Fruit fly (Drosophila melanogaster) whole organism, embryonic: ENCODE data around the gene fd19B.

Experiments used
- Atf3 ChIP-seq: fragments of 200-800 bp; sonication (Bioruptor generic); optimal IDR thresholded peaks from 3 replicates; lab custom pipeline; 2016; ENCODE audit warnings: missing biosample characterization, missing genetic modification characterization
- CG10654 ChIP-seq: fragments of 200-800 bp; sonication (Bioruptor generic); optimal IDR thresholded peaks from 2 replicates; lab custom pipeline; 2016; ENCODE audit warnings: missing biosample characterization, missing genetic modification characterization
- CG11398 ChIP-seq: fragments of 200-800 bp; sonication (Bioruptor generic); optimal IDR thresholded peaks from 2 replicates; lab custom pipeline; 2016; ENCODE audit warnings: missing biosample characterization, missing genetic modification characterization
- CG12219 ChIP-seq: fragments of 200-800 bp; sonication (Bioruptor generic); optimal IDR thresholded peaks from 3 replicates; lab custom pipeline; 2018; ENCODE audit warnings: missing biosample characterization, mild to moderate bottlenecking, missing genetic modification characterization
- CG12744 ChIP-seq: fragments of 200-800 bp; sonication (Bioruptor generic); optimal IDR thresholded peaks from 2 replicates; lab custom pipeline; 2016; ENCODE audit warnings: missing biosample characterization, missing genetic modification characterization
- CG15514 ChIP-seq: fragments of 200-800 bp; sonication (Bioruptor generic); optimal IDR thresholded peaks from 3 replicates; lab custom pipeline; 2017; ENCODE audit warnings: missing biosample characterization, missing genetic modification characterization, mild to moderate bottlenecking, moderate library complexity, missing genetic modification reagents
- CG15696 ChIP-seq: fragments of 200-800 bp; sonication (Bioruptor generic); optimal IDR thresholded peaks from 2 replicates; lab custom pipeline; 2019; ENCODE audit warnings: missing biosample characterization, mild to moderate bottlenecking, missing genetic modification characterization, moderate library complexity
- CG16779 ChIP-seq: fragments of 200-800 bp; sonication (Bioruptor generic); IDR thresholded peaks from 2 replicates; pipeline ENCODE4 v1.3.6; 2022; ENCODE audit warnings: missing biosample characterization, missing genetic modification characterization
- CG31441 ChIP-seq: fragments of 200-800 bp; sonication (Bioruptor generic); IDR thresholded peaks from 2 replicates; pipeline ENCODE4 v1.3.6; 2022; ENCODE audit warnings: missing biosample characterization, missing genetic modification characterization
- CG3281 ChIP-seq: fragments of 200-800 bp; sonication (Bioruptor generic); optimal IDR thresholded peaks from 3 replicates; lab custom pipeline; 2017; ENCODE audit warnings: missing biosample characterization, mild to moderate bottlenecking, missing genetic modification characterization
- CG3838 ChIP-seq: fragments of 200-800 bp; sonication (Bioruptor generic); optimal IDR thresholded peaks from 3 replicates; lab custom pipeline; 2016; ENCODE audit warnings: missing biosample characterization, missing genetic modification characterization
- CG4404 ChIP-seq: fragments of 200-800 bp; sonication (Bioruptor generic); IDR thresholded peaks from 2 replicates; pipeline ENCODE4 v1.3.6; 2022; ENCODE audit warnings: missing biosample characterization, missing genetic modification characterization
- Fer3 ChIP-seq: fragments of 200-800 bp; sonication (Bioruptor generic); optimal IDR thresholded peaks from 2 replicates; lab custom pipeline; 2018; ENCODE audit warnings: missing biosample characterization, mild to moderate bottlenecking, missing genetic modification characterization, moderate library complexity
- Hey ChIP-seq: fragments of 200-800 bp; sonication (Bioruptor generic); optimal IDR thresholded peaks from 3 replicates; lab custom pipeline; 2018; ENCODE audit warnings: missing biosample characterization, mild to moderate bottlenecking, missing genetic modification characterization
- Hr51 ChIP-seq, 2 experiments: fragments of 200-800 bp; sonication (Bioruptor generic); optimal IDR thresholded peaks; 2 replicates in 1 of 2; 3 replicates in 1 of 2; lab custom pipeline; 2016 to 2018; ENCODE audit warnings: missing biosample characterization in 2 of 2, missing genetic modification characterization in 2 of 2, mild to moderate bottlenecking in 1 of 2, moderate library complexity in 1 of 2
- Nf-YA ChIP-seq: fragments of 200-800 bp; sonication (Bioruptor generic); IDR thresholded peaks from 2 replicates; pipeline ENCODE4 v1.3.6; 2022; ENCODE audit warnings: missing biosample characterization, missing genetic modification characterization
- Pdp1 ChIP-seq, 2 experiments: fragments of 200-800 bp; sonication (Bioruptor generic); optimal IDR thresholded peaks; 3 replicates each; lab custom pipeline; 2016; ENCODE audit warnings: missing biosample characterization in 2 of 2, missing genetic modification characterization in 2 of 2, mild to moderate bottlenecking in 1 of 2, moderate library complexity in 1 of 2
- Ptx1 ChIP-seq: fragments of 200-800 bp; sonication (Bioruptor generic); IDR thresholded peaks from 2 replicates; pipeline ENCODE4 v1.3.6; 2022; ENCODE audit warnings: missing biosample characterization, missing genetic modification characterization
- Rfx ChIP-seq: fragments of 200-800 bp; sonication (Bioruptor generic); IDR thresholded peaks from 2 replicates; pipeline ENCODE4 v1.3.6; 2022; ENCODE audit warnings: missing biosample characterization, missing genetic modification characterization
- Sry-δ ChIP-seq: fragments of 200-800 bp; sonication (Bioruptor generic); optimal IDR thresholded peaks from 2 replicates; lab custom pipeline; 2016; ENCODE audit warnings: missing biosample characterization, missing genetic modification characterization
- Stat92E ChIP-seq, 3 experiments: fragments of >200 bp in 2 of 3; fragments of 200-800 bp in 1 of 3; sonication (Bioruptor generic) in 1 of 3; optimal IDR thresholded peaks; 2 replicates each; lab custom pipeline; 2017 to 2019; ENCODE audit warnings: missing biosample characterization in 3 of 3, missing genetic modification characterization in 3 of 3, mild to moderate bottlenecking in 1 of 3, moderate library complexity in 1 of 3
- abd-A ChIP-seq: fragments of 200-800 bp; sonication (Bioruptor generic); optimal IDR thresholded peaks from 3 replicates; lab custom pipeline; 2019; ENCODE audit warnings: missing biosample characterization, mild to moderate bottlenecking, missing genetic modification characterization, moderate library complexity
- cas ChIP-seq: fragments of 200-800 bp; sonication (Bioruptor generic); IDR thresholded peaks from 2 replicates; pipeline ENCODE4 v1.3.6; 2022; ENCODE audit warnings: missing biosample characterization, missing genetic modification characterization
- chm ChIP-seq: fragments of 200-800 bp; sonication (Bioruptor generic); IDR thresholded peaks from 2 replicates; pipeline ENCODE4 v1.3.6; 2022; ENCODE audit warnings: missing biosample characterization, missing genetic modification characterization
- danr ChIP-seq: fragments of 200-800 bp; sonication (Bioruptor generic); IDR thresholded peaks from 2 replicates; pipeline ENCODE4 v1.3.6; 2022; ENCODE audit warnings: missing biosample characterization, missing genetic modification characterization
- dpn ChIP-seq, 2 experiments: fragments of 200-800 bp; sonication (Bioruptor generic); optimal IDR thresholded peaks; 3 replicates each; lab custom pipeline; 2016; ENCODE audit warnings: missing biosample characterization in 2 of 2, missing genetic modification characterization in 2 of 2
- esg ChIP-seq: fragments of 200-800 bp; sonication (Bioruptor generic); conservative IDR thresholded peaks from 2 replicates; pipeline ENCODE4 v1.3.6; 2022; ENCODE audit warnings: missing biosample characterization, missing genetic modification characterization
- fd102C ChIP-seq: fragments of 200-800 bp; sonication (Bioruptor generic); optimal IDR thresholded peaks from 2 replicates; lab custom pipeline; 2018; ENCODE audit warnings: missing biosample characterization, mild to moderate bottlenecking, missing genetic modification characterization, moderate library complexity
- hkb ChIP-seq, 2 experiments: fragments of 200-800 bp in 1 of 2; fragments of >200 bp in 1 of 2; sonication (Bioruptor generic) in 1 of 2; IDR thresholded peaks in 1 of 2; optimal IDR thresholded peaks in 1 of 2; 2 replicates each; pipeline versions ENCODE4 v1.3.6 to Lab custom; 2017 to 2022; ENCODE audit warnings: missing biosample characterization in 1 of 2, missing genetic modification characterization in 1 of 2
- ken ChIP-seq: fragments of 200-800 bp; sonication (Bioruptor generic); IDR thresholded peaks from 3 replicates; pipeline ENCODE4 v1.3.6; 2022; ENCODE audit warnings: missing biosample characterization, missing genetic modification characterization
- lmd ChIP-seq: fragments of 200-800 bp; sonication (Bioruptor generic); IDR thresholded peaks from 2 replicates; pipeline ENCODE4 v1.3.6; 2022; ENCODE audit warnings: missing biosample characterization, missing genetic modification characterization
- maf-S ChIP-seq: fragments of 200-800 bp; sonication (Bioruptor generic); optimal IDR thresholded peaks from 2 replicates; lab custom pipeline; 2016; ENCODE audit warnings: missing biosample characterization, missing genetic modification characterization
- nmo ChIP-seq: fragments of 200-800 bp; sonication (Bioruptor generic); optimal IDR thresholded peaks from 2 replicates; lab custom pipeline; 2018; ENCODE audit warnings: missing biosample characterization, mild to moderate bottlenecking, missing genetic modification characterization, moderate library complexity
- onecut ChIP-seq: fragments of 200-800 bp; sonication (Bioruptor generic); IDR thresholded peaks from 2 replicates; pipeline ENCODE4 v1.3.6; 2022; ENCODE audit warnings: missing biosample characterization, missing genetic modification characterization
- org-1 ChIP-seq: fragments of 200-800 bp; sonication (Bioruptor generic); optimal IDR thresholded peaks from 2 replicates; lab custom pipeline; 2017; ENCODE audit warnings: missing biosample characterization, missing genetic modification characterization
- peb ChIP-seq: fragments of 200-800 bp; sonication (Bioruptor generic); IDR thresholded peaks from 2 replicates; pipeline ENCODE4 v1.3.6; 2022; ENCODE audit warnings: missing biosample characterization, missing genetic modification characterization
- ro ChIP-seq: fragments of 200-800 bp; sonication (Bioruptor generic); IDR thresholded peaks from 2 replicates; pipeline ENCODE4 v1.3.6; 2022; ENCODE audit warnings: missing biosample characterization, missing genetic modification characterization
- sisA ChIP-seq: fragments of 200-800 bp; sonication (Bioruptor generic); IDR thresholded peaks from 2 replicates; pipeline ENCODE4 v1.3.6; 2022; ENCODE audit warnings: missing biosample characterization, missing genetic modification characterization
- sob ChIP-seq: fragments of 200-800 bp; sonication (Bioruptor generic); IDR thresholded peaks from 2 replicates; pipeline ENCODE4 v1.3.6; 2022; ENCODE audit warnings: missing biosample characterization, missing genetic modification characterization
- toy ChIP-seq: fragments of 200-800 bp; sonication (Bioruptor generic); IDR thresholded peaks from 2 replicates; pipeline ENCODE4 v1.3.6; 2022; ENCODE audit warnings: missing biosample characterization, missing genetic modification characterization
- vfl ChIP-seq: fragments of 200-800 bp; sonication (Bioruptor generic); optimal IDR thresholded peaks from 2 replicates; lab custom pipeline; 2016; ENCODE audit warnings: missing biosample characterization, missing genetic modification characterization

The fd19B gene

DNA sequence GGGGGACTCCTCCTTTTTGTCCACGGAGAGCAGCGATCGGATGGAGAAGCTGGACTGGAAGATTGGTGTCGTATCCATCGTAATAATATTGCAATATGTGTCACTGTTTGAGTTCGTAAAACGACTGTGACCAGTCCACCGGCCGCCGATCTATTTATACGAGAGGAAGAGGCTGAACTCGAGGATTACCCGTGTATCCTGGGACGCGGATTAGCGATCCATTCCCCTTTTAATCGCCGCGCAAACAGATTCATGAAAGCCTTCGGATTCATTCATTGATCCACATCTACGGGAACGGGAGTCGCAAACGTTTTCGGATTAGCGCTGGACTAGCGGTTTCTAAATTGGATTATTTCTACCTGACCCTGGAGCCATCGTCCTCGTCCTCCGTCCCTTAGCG lies at the start of gene fd19B:
fd19B (minus strand) TSS at position 101 of the 400 bp plus-strand sequence.
- TF ChIP-seq cas (GFP tag; lab: Robert Waterston, UW) (no peak), maf-S (GFP tag; lab: Kevin White, UChicago) (no peak), Hey (no peak), org-1 (GFP tag; lab: Kevin White, UChicago) (no peak), CG15696 (tag; lab: Kevin White, UChicago) (no peak), Pdp1 (GFP tag; optimal IDR thresholded peaks at IDR 0.05; lab: Kevin White, UChicago) (no peak), Sry-δ (GFP tag; lab: Kevin White, UChicago) (no peak), Fer3 (no peak), abd-A (tag; lab: Kevin White, UChicago) (no peak), CG11398 (GFP tag; lab: Kevin White, UChicago) (no peak), Nf-YA (no peak), CG15514 (GFP tag; lab: Kevin White, UChicago) (no peak), CG3838 (GFP tag; lab: Kevin White, UChicago) (no peak), lmd (no peak), CG12219 (GFP tag; lab: Kevin White, UChicago) (no peak)

DNA sequence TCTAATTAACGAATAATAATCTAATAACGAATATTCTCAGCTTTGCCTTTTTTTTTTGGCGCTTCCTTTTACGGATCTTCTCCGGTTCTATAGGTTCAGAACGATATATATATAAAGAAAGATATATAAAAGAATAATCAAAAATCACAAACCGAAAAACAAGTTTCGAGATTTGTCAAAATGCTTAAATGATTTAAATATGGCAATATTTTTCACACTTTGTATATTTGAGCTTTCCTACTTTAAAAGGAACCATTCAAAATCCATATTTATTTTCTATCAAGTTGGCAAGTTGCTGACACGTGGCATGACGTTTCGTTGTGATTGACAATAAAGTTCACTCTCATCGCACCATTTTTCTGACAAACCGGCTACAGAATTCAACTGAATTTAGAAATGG lies 48.5 kb upstream of the fd19B start, which contains the start of gene CG34332:
CG34332 (plus strand) TSS at position 301 of the 400 bp plus-strand sequence.
- TF ChIP-seq Atf3 (GFP tag; lab: Kevin White, UChicago): no peak
- TF ChIP-seq sisA: no peak
- TF ChIP-seq fd102C: no peak
- TF ChIP-seq Stat92E (GFP tag; optimal IDR thresholded peaks at IDR 0.05; lab: Kevin White, UChicago): no peak
- TF ChIP-seq vfl (GFP tag; lab: Kevin White, UChicago): no peak
- TF ChIP-seq ken (GFP tag; lab: Robert Waterston, UW): no peak
- no peak for TF ChIP-seq CG10654 (GFP tag; lab: Kevin White, UChicago)
- no peak for TF ChIP-seq nmo (GFP tag; lab: Kevin White, UChicago)
- TF ChIP-seq Ptx1: no peak
- TF ChIP-seq toy: no peak
- TF ChIP-seq CG31441 (GFP tag; lab: Robert Waterston, UW): no peak
- no peak for TF ChIP-seq dpn (GFP tag; optimal IDR thresholded peaks at IDR 0.05; lab: Kevin White, UChicago)
- TF ChIP-seq Hr51 (GFP tag; optimal IDR thresholded peaks at IDR 0.05; lab: Kevin White, UChicago): no peak
- TF ChIP-seq sob (GFP tag; lab: Robert Waterston, UW): no peak
- no peak for TF ChIP-seq CG12744 (GFP tag; lab: Kevin White, UChicago)
- no peak for TF ChIP-seq CG4404 (GFP tag; lab: Robert Waterston, UW)

DNA sequence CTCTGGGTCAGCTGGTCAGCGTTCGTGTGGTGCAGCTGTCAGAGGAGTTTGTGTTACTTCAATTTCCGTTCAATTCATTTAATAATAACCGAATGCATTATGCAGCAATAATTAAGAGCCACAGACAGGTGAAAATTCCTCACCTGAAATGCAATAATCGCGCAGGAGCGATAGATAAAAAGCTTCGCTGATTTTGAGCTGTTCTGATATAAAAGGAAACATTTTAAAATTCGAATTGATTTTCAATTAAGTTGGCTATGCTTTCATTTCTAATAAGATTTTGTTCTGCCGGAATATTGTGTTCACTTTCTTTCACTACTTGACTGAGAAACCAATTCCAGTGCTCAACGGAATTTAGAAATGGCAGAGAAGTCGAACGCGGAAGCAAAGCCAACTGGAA lies 47.3 kb upstream of the fd19B start, which contains the start of gene CG42583:
CG42583 (plus strand) TSS at position 301 of the 400 bp plus-strand sequence.
- no peak for TF ChIP-seq danr (GFP tag; lab: Robert Waterston, UW)
- TF ChIP-seq CG3281: no peak
- no peak for TF ChIP-seq peb (GFP tag; lab: Robert Waterston, UW)
- no peak for TF ChIP-seq chm (GFP tag; lab: Robert Waterston, UW)
- TF ChIP-seq esg (GFP tag; lab: Robert Waterston, UW): no peak
- no peak for TF ChIP-seq ro (GFP tag; lab: Robert Waterston, UW)
- TF ChIP-seq hkb (optimal IDR thresholded peaks at IDR 0.05; lab: Kevin White, UChicago): no peak
- no peak for TF ChIP-seq hkb (GFP tag; IDR thresholded peaks at IDR 0.05; lab: Robert Waterston, UW)
- no peak for TF ChIP-seq CG16779
- TF ChIP-seq Rfx (GFP tag; lab: Robert Waterston, UW): no peak
- TF ChIP-seq onecut: no peak
